Fruit fly (Drosophila melanogaster): ENCODE data around the gene Stip1.

Stip1 gene

DNA sequence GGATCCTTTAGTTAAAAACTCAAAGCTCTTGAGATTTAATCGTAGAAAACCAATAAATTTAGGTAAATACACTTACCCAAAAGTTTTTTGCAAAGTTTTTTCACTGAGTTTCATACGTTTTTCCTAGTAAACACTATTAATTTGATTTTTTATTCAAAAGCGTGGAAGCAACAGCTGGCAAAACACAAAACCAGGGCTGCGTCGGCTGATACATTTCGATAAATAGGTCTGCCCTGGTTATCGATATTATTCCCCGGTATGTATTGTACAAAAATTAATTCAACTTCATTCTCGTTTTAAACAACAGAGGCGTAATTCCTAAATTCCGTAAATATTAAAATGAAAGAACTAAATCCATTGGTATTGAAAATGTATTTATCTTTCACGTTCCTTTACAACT is 23.4 kb upstream of the Stip1 start, which contains the start of gene Dus1 (continued):
- TF ChIP-seq CrebB (tag; optimal IDR thresholded peaks at IDR 0.05): no peak
- peak; percentile 6 for TF ChIP-seq Nf-YC (tag; optimal IDR thresholded peaks at IDR 0.05)
- peak; percentile 44 for TF ChIP-seq CG4617 (GFP tag; optimal IDR thresholded peaks at IDR 0.05; ENCODE audit: borderline replicate concordance)
- 0 out of 3 replicates have a peak, but pooled peaks have one; percentile 15 for TF ChIP-seq CG17361 (GFP tag; IDR thresholded peaks at IDR 0.05)
- TF ChIP-seq amos (GFP tag; IDR thresholded peaks at IDR 0.05; ENCODE audit: partially characterized antibody): peak; percentile 68; the same call in 1 of the 2 replicates
- TF ChIP-seq phol (tag; optimal IDR thresholded peaks at IDR 0.05): peak; percentile 18
- no peak for TF ChIP-seq Atf3 (GFP tag; optimal IDR thresholded peaks at IDR 0.05)
- no peak for TF ChIP-seq CG12155 (GFP tag; optimal IDR thresholded peaks at IDR 0.05)
- no peak for TF ChIP-seq Hr39 (optimal IDR thresholded peaks at IDR 0.05)
- no peak for TF ChIP-seq CG11247 (GFP tag; IDR thresholded peaks at IDR 0.05)
- no peak for TF ChIP-seq CG30403 (GFP tag; optimal IDR thresholded peaks at IDR 0.05)
- TF ChIP-seq pzg (GFP tag; optimal IDR thresholded peaks at IDR 0.05): peak; percentile 71
- TF ChIP-seq tup (GFP tag; optimal IDR thresholded peaks at IDR 0.05): no peak
- TF ChIP-seq Taf1 (GFP tag; IDR thresholded peaks at IDR 0.05): no peak
- no peak for TF ChIP-seq tio (GFP tag; optimal IDR thresholded peaks at IDR 0.05)
- TF ChIP-seq row (GFP tag; IDR thresholded peaks at IDR 0.05): peak; percentile 47
- TF ChIP-seq CG17829 (tag; optimal IDR thresholded peaks at IDR 0.05): peak; percentile 53
- TF ChIP-seq CG3281 (GFP tag; optimal IDR thresholded peaks at IDR 0.05): peak; percentile 34
- peak; percentile 11; the same call in 1 of the 2 replicates for TF ChIP-seq CG9932 (GFP tag; IDR thresholded peaks at IDR 0.05)
- TF ChIP-seq Ada2b (GFP tag; IDR thresholded peaks at IDR 0.05): no peak
- no peak; the same call in 1 of the 2 replicates for TF ChIP-seq CG32767 (GFP tag; IDR thresholded peaks at IDR 0.05)
- no peak for TF ChIP-seq Dad (GFP tag; optimal IDR thresholded peaks at IDR 0.05)
- TF ChIP-seq bigmax (GFP tag; optimal IDR thresholded peaks at IDR 0.05): no peak
- no peak for TF ChIP-seq Atf6 (GFP tag; IDR thresholded peaks at IDR 0.05)
- TF ChIP-seq CG4820 (GFP tag; optimal IDR thresholded peaks at IDR 0.05): no peak
- TF ChIP-seq croc (GFP tag; conservative IDR thresholded peaks at IDR 0.05): no peak
- TF ChIP-seq CG2116 (GFP tag; optimal IDR thresholded peaks at IDR 0.05): peak; percentile 92
- peak; percentile 14 for TF ChIP-seq sug (tag; optimal IDR thresholded peaks at IDR 0.05)
- no peak for TF ChIP-seq zfh1 (GFP tag; IDR thresholded peaks at IDR 0.05)
- no peak for TF ChIP-seq ERR (GFP tag; optimal IDR thresholded peaks at IDR 0.05)
- TF ChIP-seq CG11398 (GFP tag; optimal IDR thresholded peaks at IDR 0.05): no peak
- peak; percentile 59 for TF ChIP-seq CG1603 (tag; optimal IDR thresholded peaks at IDR 0.05)
- no peak for TF ChIP-seq Fer2 (tag; optimal IDR thresholded peaks at IDR 0.05)
- TF ChIP-seq lov (optimal IDR thresholded peaks at IDR 0.05): no peak
- TF ChIP-seq lov (GFP tag; IDR thresholded peaks at IDR 0.05): no peak
- TF ChIP-seq unc-4 (GFP tag; IDR thresholded peaks at IDR 0.05; ENCODE audit: partially characterized antibody): peak; percentile 76
- TF ChIP-seq danr (GFP tag; IDR thresholded peaks at IDR 0.05): no peak
- TF ChIP-seq Med (GFP tag): peak; percentile 73
- TF ChIP-seq Sin3A (optimal IDR thresholded peaks at IDR 0.05): peak; percentile 9
- peak; percentile 50 for TF ChIP-seq Myb (GFP tag; optimal IDR thresholded peaks at IDR 0.05)
- no peak for TF ChIP-seq CG11085 (GFP tag; IDR thresholded peaks at IDR 0.05)
- TF ChIP-seq CG11456 (GFP tag; IDR thresholded peaks at IDR 0.05): no peak
- no peak for TF ChIP-seq cad (GFP tag; optimal IDR thresholded peaks at IDR 0.05)
- no peak for TF ChIP-seq HLHmδ (GFP tag; optimal IDR thresholded peaks at IDR 0.05)
- TF ChIP-seq fru (optimal IDR thresholded peaks at IDR 0.05): no peak
- TF ChIP-seq CG14667 (GFP tag; IDR thresholded peaks at IDR 0.05): no peak
- no peak for TF ChIP-seq bowl (GFP tag; IDR thresholded peaks at IDR 0.05)
- TF ChIP-seq ci (GFP tag; IDR thresholded peaks at IDR 0.05): no peak
- TF ChIP-seq az2 (GFP tag; optimal IDR thresholded peaks at IDR 0.05): no peak
- TF ChIP-seq CG14710 (tag; optimal IDR thresholded peaks at IDR 0.05): peak; percentile 54
- no peak for TF ChIP-seq CG10366 (GFP tag; IDR thresholded peaks at IDR 0.05)
- no peak for TF ChIP-seq CG10209 (GFP tag; optimal IDR thresholded peaks at IDR 0.05)
- TF ChIP-seq pum (GFP tag; optimal IDR thresholded peaks at IDR 0.05): no peak
- peak; percentile 75 for TF ChIP-seq E2f2 (GFP tag; IDR thresholded peaks at IDR 0.05)
